Fruit fly (Drosophila melanogaster) ovary, adult (tissue): Measurements from ENCODE around the gene Prosbeta3.

Source experiments
- CG17801 ChIP-seq: fragments of 200-800 bp; optimal IDR thresholded peaks from 2 replicates; lab custom pipeline; 2019; ENCODE audit warnings: missing biosample characterization, mild to moderate bottlenecking, missing genetic modification characterization, moderate library complexity; ENCODE audit not compliant: partially characterized antibody

The Prosbeta3 gene

DNA sequence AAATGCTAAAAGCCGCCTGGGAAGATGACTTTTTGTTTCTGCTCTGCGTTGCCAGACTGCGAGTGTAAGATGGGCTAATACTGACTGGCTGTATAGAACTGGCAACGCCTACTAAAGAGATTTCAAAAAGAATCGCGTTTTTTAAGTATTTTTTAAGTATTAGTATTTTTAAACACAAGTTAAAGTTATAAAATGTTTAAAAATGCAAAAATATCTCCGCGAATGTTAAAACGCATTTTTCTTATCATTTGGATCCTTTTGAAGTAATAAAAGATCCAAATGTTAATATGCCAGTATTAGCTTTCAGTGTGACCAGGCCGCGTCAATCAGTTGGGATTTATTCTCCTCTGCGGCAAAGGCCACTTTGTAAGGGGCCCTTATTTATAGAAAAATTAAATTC lies at the start of gene Prosbeta3, which contains the start of gene Iru:
Gene Prosbeta3 (minus strand): TSS at position 98 of the 400 bp plus-strand sequence.
Gene Iru (plus strand): TSS at position 328 of the 400 bp plus-strand sequence.
- no peak for TF ChIP-seq CG17801

DNA sequence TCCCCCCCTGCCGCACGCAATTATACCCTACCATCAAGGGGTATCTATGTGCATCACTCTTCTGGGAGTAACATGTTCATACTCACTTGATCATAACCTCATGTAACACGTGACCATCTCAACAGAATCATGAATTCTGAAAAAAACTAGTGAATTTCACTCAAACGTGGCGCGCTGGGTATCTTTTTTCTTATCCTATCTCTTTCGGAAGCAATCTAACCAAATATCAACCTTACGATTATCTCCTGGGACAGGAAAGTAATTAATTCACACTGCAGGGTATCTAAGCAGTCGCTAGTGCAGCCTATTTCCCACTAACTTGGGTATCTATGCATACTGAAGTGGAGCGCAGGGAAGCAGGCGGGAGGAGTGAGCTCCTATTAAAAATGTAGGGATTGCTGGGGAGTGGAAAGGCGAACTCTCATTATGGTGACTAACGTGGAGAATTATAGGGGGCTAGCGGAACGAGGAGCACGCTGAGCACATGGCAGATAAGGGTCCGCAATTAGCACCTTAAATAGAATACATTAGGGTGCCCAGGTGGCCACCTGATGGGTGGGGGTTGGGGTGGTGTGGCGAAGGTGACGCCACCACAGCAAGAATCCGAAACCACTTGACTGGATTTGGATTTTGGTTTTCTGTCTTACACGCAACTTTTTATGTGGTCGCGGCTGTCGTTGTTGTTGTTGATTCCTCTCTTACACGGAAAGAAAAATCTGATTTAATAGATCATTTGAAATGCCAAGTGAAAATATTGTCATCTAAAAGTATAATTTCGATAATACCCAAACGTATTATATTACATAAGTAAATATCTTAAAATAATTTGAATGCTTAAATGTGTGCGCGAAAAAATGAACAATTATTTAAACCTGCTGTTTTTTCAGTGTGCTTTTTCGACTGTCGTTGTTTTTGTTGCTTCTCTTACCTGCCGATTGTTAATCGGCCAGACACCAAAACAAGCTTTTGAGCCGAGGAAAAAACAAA lies 49.4 kb upstream of the Prosbeta3 start:
- TF ChIP-seq CG17801: peak; percentile 94

dm6 chr3R:9054442-9055118 lies 48.6 kb upstream of the Prosbeta3 start:
- TF ChIP-seq CG17801: peak; percentile 25

dm6 chr3R:9053850-9054441 lies 47.9 kb upstream of the Prosbeta3 start:
- no peak for TF ChIP-seq CG17801

DNA sequence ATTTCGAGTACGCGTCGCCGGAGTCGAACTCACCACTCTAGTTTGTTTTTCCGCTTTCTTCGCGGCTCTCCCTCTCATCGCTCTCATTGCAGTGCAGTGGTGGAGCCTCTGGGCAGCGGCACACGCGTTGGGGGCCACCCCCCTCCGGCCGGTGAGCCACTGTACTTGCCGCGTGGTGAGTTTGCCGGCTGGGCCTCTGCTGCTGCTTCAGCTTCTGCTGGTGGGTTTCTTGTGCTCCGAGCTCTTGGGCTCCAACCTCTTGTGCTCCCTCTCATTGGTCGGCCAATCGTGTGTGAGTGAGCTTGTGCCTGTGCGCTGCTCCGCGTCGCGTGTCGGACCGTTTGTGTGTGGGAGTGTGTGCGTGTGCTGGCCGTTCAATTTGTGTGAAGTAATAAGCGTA lies 47.0 kb upstream of the Prosbeta3 start:
- TF ChIP-seq CG17801: peak; percentile 42

DNA sequence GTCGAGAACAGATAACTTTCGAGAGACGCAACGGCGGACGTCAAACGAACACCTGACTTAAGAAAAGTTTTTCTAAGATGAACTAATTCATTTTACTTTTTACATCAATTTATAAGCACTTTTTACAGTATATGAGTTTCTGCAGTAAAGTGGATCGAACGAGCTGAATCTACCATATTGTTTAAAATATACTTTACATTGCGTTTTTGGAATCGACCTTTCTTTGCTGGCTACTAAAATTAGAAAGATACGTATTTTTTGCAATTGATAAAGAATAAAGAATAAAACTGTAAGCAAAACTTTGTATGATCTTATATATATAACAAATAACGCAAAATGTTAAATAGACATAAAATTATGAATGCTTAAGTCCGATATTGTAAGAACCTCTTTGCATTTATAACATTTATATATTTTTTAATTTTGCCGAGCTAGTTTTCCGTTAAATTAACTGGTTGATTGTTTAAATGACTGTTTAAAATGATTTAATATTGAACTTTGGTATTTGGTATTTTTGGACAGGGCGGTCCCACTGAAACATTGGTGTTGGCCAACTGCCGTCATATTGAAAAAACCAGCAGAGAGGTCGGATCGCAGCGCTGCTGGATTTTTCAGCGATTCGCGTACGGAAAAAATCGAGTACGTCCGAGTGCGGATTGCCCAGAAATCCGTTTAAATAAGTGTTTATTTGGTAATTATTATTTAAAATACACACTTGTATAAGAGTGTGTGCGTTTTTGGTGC lies 46.1 kb upstream of the Prosbeta3 start, which contains the start of gene Kdm2:
Gene Kdm2 (plus strand): TSS at position 559 of the 744 bp plus-strand sequence.
- peak; percentile 51 for TF ChIP-seq CG17801

- TF ChIP-seq CG17801: no peak
These were observed 44.6 kb upstream of the Prosbeta3 start, which contains the start of gene Nmdmc for dm6 chr3R:9050519-9051119. TSS of gene Nmdmc (minus strand) at chr3R:9050555.

DNA sequence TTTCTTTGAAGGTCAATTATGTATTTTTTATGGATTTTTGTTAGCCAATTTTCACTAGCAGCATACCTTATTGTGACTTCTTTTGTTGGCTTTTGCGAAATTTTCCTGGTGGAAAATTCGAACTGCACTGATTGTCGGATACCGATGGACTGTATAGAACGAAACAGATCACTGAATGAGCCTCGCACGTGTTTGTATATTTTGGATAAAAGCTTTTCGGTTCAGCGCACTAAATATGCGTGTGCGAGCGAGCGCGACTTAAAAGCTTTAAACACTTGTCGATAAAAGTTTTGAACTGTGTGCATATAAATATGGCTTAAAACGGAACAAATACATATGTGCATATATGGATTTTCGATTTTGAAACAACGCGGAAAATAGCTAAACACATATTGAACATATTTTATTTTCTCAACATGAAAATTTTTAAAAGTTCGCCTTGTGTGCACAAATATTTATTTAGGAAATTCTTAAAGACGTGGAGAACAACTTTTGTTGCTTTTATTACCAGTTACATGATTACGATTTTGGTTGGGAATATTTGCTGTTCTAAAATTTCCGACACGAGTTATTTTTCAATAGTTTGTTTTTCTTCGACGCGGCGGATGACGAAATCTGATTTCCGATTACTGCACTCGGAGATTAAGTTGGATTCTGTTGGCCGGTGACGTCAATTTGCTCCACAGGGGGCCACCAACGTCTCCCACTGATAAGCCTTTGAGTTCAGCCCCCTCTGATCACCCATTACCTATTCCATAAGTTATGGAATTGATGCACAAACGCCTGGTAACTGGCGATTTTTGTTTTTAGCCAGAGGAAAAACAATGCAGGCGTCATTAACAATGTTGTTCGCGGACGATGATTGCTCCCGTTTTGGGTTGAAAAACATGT lies 43.3 kb upstream of the Prosbeta3 start:
- TF ChIP-seq CG17801: no peak

DNA sequence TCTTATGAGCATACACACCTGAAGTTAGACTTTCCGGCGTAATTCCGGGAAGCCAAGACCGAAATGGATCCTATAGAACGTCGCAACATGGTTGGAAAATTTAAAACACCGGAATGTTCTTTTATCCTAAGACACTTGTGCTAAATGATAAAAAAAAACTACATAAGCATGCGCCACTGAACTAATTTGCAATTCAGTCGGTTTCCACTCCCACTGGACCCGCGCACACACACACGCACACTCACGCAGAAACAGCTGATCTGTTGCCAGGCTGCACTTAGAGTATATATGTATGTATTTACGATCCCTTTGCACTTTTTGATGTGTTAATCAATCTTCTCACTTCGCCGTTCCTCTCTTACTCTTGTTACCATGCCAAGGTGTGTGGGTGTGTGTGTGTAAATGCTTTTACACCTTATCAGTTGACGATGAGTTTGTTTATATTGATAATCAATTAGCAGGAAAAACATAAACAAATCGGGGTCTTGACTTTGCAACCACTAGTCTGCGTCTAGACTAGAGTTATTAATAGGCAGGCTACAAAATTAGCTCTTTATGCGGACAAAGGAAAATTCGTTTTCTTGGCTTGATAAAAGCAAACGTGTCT lies 42.5 kb upstream of the Prosbeta3 start, which contains the start of gene Mst85C:
Gene Mst85C (plus strand): TSS at position 180 of the 607 bp plus-strand sequence.
- no peak for TF ChIP-seq CG17801

DNA sequence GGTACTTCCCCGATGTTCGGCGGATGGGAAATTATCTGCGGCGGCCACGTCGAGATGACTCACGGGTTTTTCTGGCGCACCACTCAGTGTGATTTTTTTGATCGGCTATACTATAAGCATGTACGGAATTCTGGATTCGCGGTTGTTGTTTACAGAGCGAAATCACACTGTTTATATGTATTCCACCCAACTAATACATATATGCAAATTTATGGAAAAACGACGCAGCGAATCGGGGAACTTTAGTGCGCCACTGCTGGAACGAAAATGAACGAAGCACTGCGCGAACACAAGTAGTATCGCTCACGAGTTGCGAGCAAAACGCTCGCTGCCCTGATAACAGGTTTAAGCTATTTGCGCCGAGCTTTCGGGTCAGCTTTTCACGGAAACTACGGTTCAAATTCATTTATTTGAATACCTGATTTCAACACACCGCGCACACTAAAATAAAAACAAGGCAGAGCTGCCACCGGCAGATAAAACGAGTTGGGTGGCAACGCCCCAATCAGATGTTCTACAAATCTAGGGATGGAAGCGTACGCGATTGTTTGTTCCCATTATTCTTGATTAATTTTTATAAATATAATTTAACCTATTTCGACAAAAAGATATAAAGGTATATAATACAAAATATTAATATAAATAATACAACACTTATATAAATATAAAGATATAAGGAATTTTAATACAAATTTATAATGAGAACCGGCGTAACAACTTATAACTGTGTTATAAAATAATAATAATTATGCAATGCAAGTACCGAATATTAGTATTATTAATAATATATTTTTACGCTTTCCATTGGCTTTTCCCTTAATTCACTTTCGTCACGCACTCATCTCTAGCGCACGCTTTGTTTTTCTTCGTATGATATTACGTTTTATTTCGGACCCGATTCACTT lies 41.8 kb upstream of the Prosbeta3 start, which contains the start of gene Rel:
Gene Rel (minus strand): TSS at position 417 of the 905 bp plus-strand sequence.
- TF ChIP-seq CG17801: peak; percentile 77

DNA sequence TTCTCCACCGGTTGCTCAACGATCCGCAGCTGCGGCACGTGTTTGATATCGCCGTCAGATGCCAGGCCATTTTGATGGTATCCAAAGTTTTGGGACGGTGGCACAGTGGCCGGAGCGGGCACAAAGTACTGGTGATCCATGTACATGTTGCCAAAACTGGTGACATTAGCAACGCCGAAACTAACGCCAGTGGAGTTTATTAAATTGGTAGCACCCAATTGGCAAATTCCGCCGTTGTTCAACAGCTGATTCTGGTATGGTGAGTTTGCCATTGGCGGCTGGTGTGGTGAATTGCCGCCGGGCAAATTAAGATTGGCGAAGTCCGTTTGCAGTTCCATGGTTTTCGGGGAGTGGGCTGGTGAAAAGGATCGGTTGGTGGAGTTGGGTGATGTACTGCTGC lies 40.9 kb upstream of the Prosbeta3 start:
- TF ChIP-seq CG17801: no peak

DNA sequence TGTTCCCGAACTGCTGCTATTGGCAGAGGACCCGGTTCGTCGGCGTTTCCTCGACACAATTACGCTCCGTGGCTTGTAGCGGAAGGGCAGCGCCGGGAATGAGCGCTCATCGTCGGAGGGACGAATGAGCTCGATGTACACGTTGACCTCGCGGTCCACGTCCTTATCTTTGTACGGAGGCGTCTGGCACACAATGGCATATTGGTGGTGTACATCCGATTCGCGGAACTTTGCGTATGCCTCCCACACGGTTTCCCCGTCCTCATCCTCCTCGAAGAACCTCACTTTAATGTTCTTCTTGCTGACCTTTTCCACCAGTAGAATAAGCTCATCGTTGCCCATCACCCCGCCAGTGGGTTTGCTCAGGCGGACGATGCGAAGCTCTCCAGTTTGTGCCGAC lies 39.7 kb upstream of the Prosbeta3 start:
- no peak for TF ChIP-seq CG17801

DNA sequence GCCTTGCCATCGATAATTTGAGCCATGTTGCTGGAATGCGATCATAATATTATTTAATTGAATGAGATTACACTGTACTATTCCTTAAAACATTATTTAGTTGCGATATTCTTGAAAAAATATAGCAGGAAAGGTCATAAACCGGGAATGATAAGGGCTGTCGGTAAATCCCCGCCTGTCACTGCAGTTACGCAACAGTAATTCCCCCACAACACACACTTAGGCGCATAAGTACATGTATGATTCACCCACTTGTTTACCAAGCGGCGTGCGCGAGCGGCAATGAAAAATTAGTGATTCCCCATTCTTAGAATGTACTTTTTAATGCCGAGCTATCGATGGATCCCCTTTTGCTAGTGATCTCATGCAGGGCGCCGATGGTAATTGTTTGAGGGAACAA lies 37.6 kb upstream of the Prosbeta3 start:
- TF ChIP-seq CG17801: no peak
